Fruit fly (Drosophila melanogaster): ENCODE data around the gene CanB.

DNA sequence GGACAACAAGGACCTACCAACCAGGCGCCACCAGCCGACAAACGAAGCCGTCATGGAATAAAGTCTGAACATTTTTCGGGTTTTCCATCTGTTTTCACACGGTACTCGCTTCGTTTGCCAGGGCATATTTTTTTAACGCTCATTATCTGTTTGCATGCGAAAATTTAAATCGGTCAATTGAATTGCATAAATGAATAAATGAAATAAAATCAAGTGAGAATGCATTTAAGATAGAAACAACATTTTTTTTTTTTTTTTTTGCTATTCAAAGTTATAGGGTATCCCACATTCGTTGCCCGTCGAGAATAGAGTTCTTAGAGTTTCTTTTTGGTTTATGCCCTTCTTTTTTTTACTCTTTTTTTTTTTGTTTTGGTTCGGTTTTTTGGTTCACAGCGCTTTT is 46.5 kb upstream of the CanB start:
- no peak for TF ChIP-seq EcR (GFP tag; optimal IDR thresholded peaks at IDR 0.05)
- no peak for TF ChIP-seq usp (GFP tag; optimal IDR thresholded peaks at IDR 0.05)
- TF ChIP-seq Dll (optimal IDR thresholded peaks at IDR 0.05) = no peak
- no peak for TF ChIP-seq pan (optimal IDR thresholded peaks at IDR 0.05)
- no peak for TF ChIP-seq CG8478 (optimal IDR thresholded peaks at IDR 0.05)

Measured in whole organism.